Fruit fly (Drosophila melanogaster) Kc167 (cell line): ENCODE measurements around the gene CG13601.

ENCODE experiments used
- Sin3A ChIP-seq: fragments of >200 bp; optimal IDR thresholded peaks from 2 replicates; lab custom pipeline; 2018; ENCODE audit warnings: missing external identifiers
- h ChIP-seq: fragments of >200 bp; optimal IDR thresholded peaks from 3 replicates; lab custom pipeline; 2018; ENCODE audit warnings: missing external identifiers
- insv ChIP-seq: fragments of >200 bp; optimal IDR thresholded peaks from 3 replicates; lab custom pipeline; 2018; ENCODE audit warnings: missing external identifiers
- ttk ChIP-seq: sonication (Bioruptor generic); optimal IDR thresholded peaks from 2 replicates; lab custom pipeline; 2017; ENCODE audit warnings: missing external identifiers

dm6 chr3R:23958091-23958838, 30.8 kb upstream of the CG13601 start, which contains the start of the genes GluProRS and AP-1sigma:
- TF ChIP-seq h (lab: Kevin White, UChicago): no peak
- TF ChIP-seq insv (lab: Kevin White, UChicago): no peak
- no peak for TF ChIP-seq Sin3A (lab: Kevin White, UChicago)
- no peak for TF ChIP-seq ttk
